Worm (Caenorhabditis elegans): ENCODE results near the gene T05C1.1.

DNA sequence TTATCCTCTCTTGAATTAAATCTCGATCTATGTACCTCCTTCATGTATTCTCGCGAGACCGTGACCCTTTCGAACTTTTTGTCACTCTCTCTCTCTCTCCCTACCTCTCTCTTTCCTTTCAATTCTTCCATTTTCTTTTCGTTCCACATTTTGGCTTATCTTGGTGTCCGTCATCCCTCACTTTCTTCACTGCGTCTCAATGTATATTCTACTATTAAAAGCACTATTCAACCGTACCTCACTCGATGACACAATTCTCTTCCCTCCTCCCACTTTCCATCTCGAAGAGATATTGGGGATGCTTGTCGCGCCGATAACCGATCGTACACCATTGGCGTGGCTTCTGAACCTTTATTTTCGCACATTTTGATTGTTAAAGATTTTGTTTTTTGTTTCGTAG lies 32.3 kb downstream of the T05C1.1 start:
- TF ChIP-seq W03F9.2 (tag; optimal IDR thresholded peaks at IDR 0.05) (no peak), him-1 (tag; optimal IDR thresholded peaks at IDR 0.05) (no peak)

Measured in whole organism, L4/young adult.